Worm (Caenorhabditis elegans): Measurements from ENCODE around the gene K08D9.4.

K08D9.4 gene

ce11 chrV:3193091-3193608 is 7.1 kb downstream of the K08D9.4 start, which contains the start of the genes Y73C8B.3 and Y73C8B.9 (continued):
- TF ChIP-seq ZK546.5 (tag; optimal IDR thresholded peaks at IDR 0.05) (no peak), fkh-10 (GFP tag; optimal IDR thresholded peaks at IDR 0.05) (no peak), pqm-1 (tag; optimal IDR thresholded peaks at IDR 0.05) (no peak), mep-1 (tag; optimal IDR thresholded peaks at IDR 0.05) (peak; percentile 1), skn-1 (tag; optimal IDR thresholded peaks at IDR 0.05) (no peak), F49E8.2 (tag; optimal IDR thresholded peaks at IDR 0.05; ENCODE audit: borderline replicate concordance) (no peak), mdt-29 (GFP tag; IDR thresholded peaks at IDR 0.05) (no peak), spr-3 (GFP tag; optimal IDR thresholded peaks at IDR 0.05) (no peak), ceh-20 (GFP tag; IDR thresholded peaks at IDR 0.05) (peak; percentile 40; the same call in 1 of the 2 replicates), T26A8.4 (GFP tag; IDR thresholded peaks at IDR 0.05) (no peak; the same call in 1 of the 2 replicates), F26F4.8 (GFP tag; conservative IDR thresholded peaks at IDR 0.05) (no peak), Y5F2A.4 (GFP tag; optimal IDR thresholded peaks at IDR 0.05) (no peak), ctbp-1 (GFP tag; IDR thresholded peaks at IDR 0.05) (no peak), F44E2.7 (GFP tag; IDR thresholded peaks at IDR 0.05) (no peak), mes-2 (tag; optimal IDR thresholded peaks at IDR 0.05; ENCODE audit: poor library complexity, severe bottlenecking) (peak; percentile 39), spr-1 (tag; optimal IDR thresholded peaks at IDR 0.05) (no peak), hlh-11 (tag; optimal IDR thresholded peaks at IDR 0.05) (peak; percentile 72), dmd-6 (GFP tag; IDR thresholded peaks at IDR 0.05) (peak; percentile 83), arid-1 (GFP tag; conservative IDR thresholded peaks at IDR 0.05) (no peak), pha-4 (GFP tag; IDR thresholded peaks at IDR 0.05) (no peak), pha-4 (tag; optimal IDR thresholded peaks at IDR 0.05) (no peak), snpc-1.2 (GFP tag; IDR thresholded peaks at IDR 0.05) (no peak), lin-1 (GFP tag; IDR thresholded peaks at IDR 0.05) (peak; percentile 55; the same call in 1 of the 2 replicates), T20F7.1 (GFP tag; optimal IDR thresholded peaks at IDR 0.05) (no peak), sdz-12 (GFP tag; optimal IDR thresholded peaks at IDR 0.05) (no peak)

ce11 chrV:3188043-3188442 is 12.2 kb downstream of the K08D9.4 start, which contains the start of gene lag-2:
TSS of gene lag-2 (plus strand) at chrV:3188343.
- TF ChIP-seq mdt-29 (GFP tag; IDR thresholded peaks at IDR 0.05) (no peak), unc-62 (GFP tag; optimal IDR thresholded peaks at IDR 0.05 in 1 of 2) (peak in 1 of 2 experiments; percentile 83), unc-62 (tag; optimal IDR thresholded peaks at IDR 0.05) (no peak)

ce11 chrV:3185855-3186254 is 14.4 kb downstream of the K08D9.4 start:
- peak; percentile 71 for TF ChIP-seq set-16 (GFP tag; IDR thresholded peaks at IDR 0.05)
- TF ChIP-seq pha-4 (GFP tag; IDR thresholded peaks at IDR 0.05): peak; percentile 31; the same call in 1 of the 2 replicates
- TF ChIP-seq pha-4 (tag; optimal IDR thresholded peaks at IDR 0.05): no peak
- TF ChIP-seq vab-7 (GFP tag; IDR thresholded peaks at IDR 0.05): no peak
- no peak for TF ChIP-seq nhr-6 (tag; optimal IDR thresholded peaks at IDR 0.05)

ce11 chrV:3176161-3176560 is 24.1 kb downstream of the K08D9.4 start, which contains the start of gene srab-8:
TSS of gene srab-8 (plus strand) at chrV:3176461.
- TF ChIP-seq skn-1 (tag; optimal IDR thresholded peaks at IDR 0.05): no peak
- TF ChIP-seq tag-97 (GFP tag; IDR thresholded peaks at IDR 0.05): no peak
- no peak for TF ChIP-seq gei-8 (GFP tag; optimal IDR thresholded peaks at IDR 0.05)
- no peak for TF ChIP-seq lin-13 (GFP tag; optimal IDR thresholded peaks at IDR 0.05)
- TF ChIP-seq lin-39 (tag; optimal IDR thresholded peaks at IDR 0.05): no peak
- TF ChIP-seq hif-1 (tag; optimal IDR thresholded peaks at IDR 0.05): no peak
- TF ChIP-seq nhr-28 (tag; optimal IDR thresholded peaks at IDR 0.05): no peak
- no peak for TF ChIP-seq ceh-28 (tag; optimal IDR thresholded peaks at IDR 0.05)
- TF ChIP-seq lin-15B (tag; optimal IDR thresholded peaks at IDR 0.05): no peak
- no peak for TF ChIP-seq aly-2 (tag; optimal IDR thresholded peaks at IDR 0.05)
- no peak for TF ChIP-seq rbr-2 (tag; optimal IDR thresholded peaks at IDR 0.05)
- no peak for TF ChIP-seq dmd-6 (GFP tag; IDR thresholded peaks at IDR 0.05)
- TF ChIP-seq unc-39 (tag; optimal IDR thresholded peaks at IDR 0.05): no peak
- TF ChIP-seq ceh-62 (tag; optimal IDR thresholded peaks at IDR 0.05): no peak
- no peak for TF ChIP-seq snpc-4 (tag; optimal IDR thresholded peaks at IDR 0.05)
